Fruit fly (Drosophila melanogaster) whole organism, pupa: ENCODE data around the gene CG15547.
A peak's percentile ranks its signal among the peaks of the same experiment; 100 is the strongest.

Source experiments
- CG10348 ChIP-seq: fragments of 200-800 bp; sonication (Bioruptor generic); IDR thresholded peaks from 2 replicates; pipeline ENCODE4 v1.3.6; 2022; ENCODE audit warnings: missing biosample characterization, missing genetic modification characterization
- CG12605 ChIP-seq: fragments of 200-800 bp; sonication (Bioruptor generic); IDR thresholded peaks from 2 replicates; pipeline ENCODE4 v1.3.6; 2022; ENCODE audit warnings: missing biosample characterization, missing genetic modification characterization
- CG13204 ChIP-seq: fragments of 200-800 bp; sonication (Bioruptor generic); optimal IDR thresholded peaks from 2 replicates; lab custom pipeline; 2018; ENCODE audit warnings: missing biosample characterization, mild to moderate bottlenecking, missing genetic modification characterization, moderate library complexity
- CG14655 ChIP-seq: fragments of 200-800 bp; sonication (Bioruptor generic); optimal IDR thresholded peaks from 3 replicates; lab custom pipeline; 2017; ENCODE audit warnings: mild to moderate bottlenecking, missing biosample characterization, missing genetic modification reagents, missing genetic modification characterization
- CG15710 ChIP-seq: fragments of 200-800 bp; sonication (Bioruptor generic); optimal IDR thresholded peaks from 2 replicates; lab custom pipeline; 2018; ENCODE audit warnings: missing biosample characterization, mild to moderate bottlenecking, missing genetic modification characterization, moderate library complexity
- CG17806 ChIP-seq: fragments of 200-800 bp; sonication (Bioruptor generic); optimal IDR thresholded peaks from 2 replicates; lab custom pipeline; 2018; ENCODE audit warnings: missing biosample characterization, mild to moderate bottlenecking, missing genetic modification characterization, moderate library complexity
- CG32121 ChIP-seq: fragments of 200-800 bp; sonication (Bioruptor generic); IDR thresholded peaks from 2 replicates; pipeline ENCODE4 v1.3.6; 2022; ENCODE audit warnings: missing biosample characterization, missing genetic modification characterization
- CG34367 ChIP-seq: fragments of 200-800 bp; sonication (Bioruptor generic); optimal IDR thresholded peaks from 2 replicates; lab custom pipeline; 2018; ENCODE audit warnings: missing biosample characterization, mild to moderate bottlenecking, missing genetic modification characterization
- CG4496 ChIP-seq: fragments of 200-800 bp; sonication (Bioruptor generic); IDR thresholded peaks from 3 replicates; pipeline ENCODE4 v1.3.6; 2022; ENCODE audit warnings: missing biosample characterization, missing genetic modification characterization
- CG8159 ChIP-seq: fragments of 200-800 bp; sonication (Bioruptor generic); optimal IDR thresholded peaks from 3 replicates; lab custom pipeline; 2018; ENCODE audit warnings: missing biosample characterization, mild to moderate bottlenecking, missing genetic modification characterization, moderate library complexity
- CG8301 ChIP-seq: fragments of 200-800 bp; sonication (Bioruptor generic); optimal IDR thresholded peaks from 2 replicates; lab custom pipeline; 2018; ENCODE audit warnings: missing biosample characterization, mild to moderate bottlenecking, missing genetic modification characterization
- CG9948 ChIP-seq: fragments of 200-800 bp; sonication (Bioruptor generic); optimal IDR thresholded peaks from 2 replicates; lab custom pipeline; 2018; ENCODE audit warnings: missing biosample characterization, mild to moderate bottlenecking, missing genetic modification characterization, moderate library complexity
- D1 ChIP-seq: fragments of 200-800 bp; sonication (Bioruptor generic); optimal IDR thresholded peaks from 2 replicates; lab custom pipeline; 2018; ENCODE audit warnings: missing biosample characterization, mild to moderate bottlenecking, missing genetic modification characterization, moderate library complexity
- EcR ChIP-seq: fragments of 200-800 bp; sonication (Bioruptor generic); optimal IDR thresholded peaks from 3 replicates; lab custom pipeline; 2019; ENCODE audit warnings: missing biosample characterization, missing genetic modification characterization, mild to moderate bottlenecking, moderate library complexity, missing genetic modification reagents
- Ets98B ChIP-seq: fragments of 200-800 bp; sonication (Bioruptor generic); IDR thresholded peaks from 2 replicates; pipeline ENCODE4 v1.3.6; 2022; ENCODE audit warnings: missing biosample characterization, missing genetic modification characterization
- Pif1A ChIP-seq: fragments of 200-800 bp; sonication (Bioruptor generic); optimal IDR thresholded peaks from 3 replicates; lab custom pipeline; 2016; ENCODE audit warnings: missing biosample characterization, missing genetic modification characterization
- Pif1B ChIP-seq: fragments of 200-800 bp; sonication (Bioruptor generic); optimal IDR thresholded peaks from 3 replicates; lab custom pipeline; 2016; ENCODE audit warnings: missing biosample characterization, missing genetic modification characterization
- Snoo ChIP-seq: fragments of 200-800 bp; sonication (Bioruptor generic); optimal IDR thresholded peaks from 3 replicates; lab custom pipeline; 2017; ENCODE audit warnings: missing biosample characterization, mild to moderate bottlenecking, missing genetic modification characterization, inconsistent platforms
- fd96Ca ChIP-seq: fragments of 200-800 bp; sonication (Bioruptor generic); IDR thresholded peaks from 3 replicates; pipeline ENCODE4 v1.3.6; 2022; ENCODE audit warnings: missing biosample characterization, missing genetic modification characterization
- gl ChIP-seq: fragments of 200-800 bp; sonication (Bioruptor generic); optimal IDR thresholded peaks from 2 replicates; lab custom pipeline; 2018; ENCODE audit warnings: missing biosample characterization, mild to moderate bottlenecking, missing genetic modification characterization
- rn ChIP-seq: fragments of 200-800 bp; sonication (Bioruptor generic); IDR thresholded peaks from 2 replicates; pipeline ENCODE4 v1.3.6; 2022; ENCODE audit warnings: missing biosample characterization, missing genetic modification characterization

The CG15547 gene

DNA sequence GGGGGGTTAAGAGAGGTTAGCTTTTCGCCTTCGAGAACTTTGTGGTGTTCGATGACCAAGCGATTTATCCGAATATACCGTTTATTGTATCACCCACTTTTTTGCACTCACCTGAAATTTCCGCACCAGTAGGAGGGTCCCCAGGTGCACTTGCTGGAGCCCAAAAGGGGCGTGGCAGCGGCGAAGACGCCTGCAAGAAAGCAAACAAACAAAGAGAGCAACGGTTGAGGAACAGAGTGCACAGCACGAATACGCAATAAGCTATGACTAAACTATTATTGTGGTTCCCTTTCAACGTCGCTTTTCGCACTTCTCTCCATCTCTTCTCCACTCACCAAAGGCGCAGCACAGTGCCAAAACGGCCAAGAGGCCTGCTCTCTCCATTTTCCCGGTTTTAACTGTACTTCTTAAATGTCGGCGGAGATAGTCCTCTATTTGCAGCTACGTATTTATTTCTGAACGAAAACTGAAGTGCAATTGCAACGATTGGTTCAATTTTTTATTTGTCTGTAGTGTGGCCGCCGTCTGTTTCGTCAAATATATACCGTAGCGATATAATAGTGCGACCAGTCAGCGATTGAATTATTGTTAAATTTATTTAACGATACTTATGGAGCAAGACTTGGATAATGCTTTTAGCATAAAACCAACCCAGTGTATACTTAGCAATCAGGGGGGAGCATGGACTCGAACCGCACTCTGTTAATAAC, 5.4 kb upstream of the CG15547 start, which contains the start of gene Sap-r:
Gene Sap-r, minus strand, starts transcription at position 513 of the 710 bp plus-strand sequence.
- TF ChIP-seq CG13204 (no peak), gl (tag; lab: Kevin White, UChicago) (no peak), CG34367 (tag; lab: Kevin White, UChicago) (no peak), Snoo (tag; lab: Kevin White, UChicago) (no peak), CG10348 (GFP tag; lab: Robert Waterston, UW) (no peak), CG4496 (GFP tag; lab: Robert Waterston, UW) (no peak), rn (no peak), CG32121 (no peak), CG8301 (tag; lab: Kevin White, UChicago) (no peak), Pif1B (no peak)

DNA sequence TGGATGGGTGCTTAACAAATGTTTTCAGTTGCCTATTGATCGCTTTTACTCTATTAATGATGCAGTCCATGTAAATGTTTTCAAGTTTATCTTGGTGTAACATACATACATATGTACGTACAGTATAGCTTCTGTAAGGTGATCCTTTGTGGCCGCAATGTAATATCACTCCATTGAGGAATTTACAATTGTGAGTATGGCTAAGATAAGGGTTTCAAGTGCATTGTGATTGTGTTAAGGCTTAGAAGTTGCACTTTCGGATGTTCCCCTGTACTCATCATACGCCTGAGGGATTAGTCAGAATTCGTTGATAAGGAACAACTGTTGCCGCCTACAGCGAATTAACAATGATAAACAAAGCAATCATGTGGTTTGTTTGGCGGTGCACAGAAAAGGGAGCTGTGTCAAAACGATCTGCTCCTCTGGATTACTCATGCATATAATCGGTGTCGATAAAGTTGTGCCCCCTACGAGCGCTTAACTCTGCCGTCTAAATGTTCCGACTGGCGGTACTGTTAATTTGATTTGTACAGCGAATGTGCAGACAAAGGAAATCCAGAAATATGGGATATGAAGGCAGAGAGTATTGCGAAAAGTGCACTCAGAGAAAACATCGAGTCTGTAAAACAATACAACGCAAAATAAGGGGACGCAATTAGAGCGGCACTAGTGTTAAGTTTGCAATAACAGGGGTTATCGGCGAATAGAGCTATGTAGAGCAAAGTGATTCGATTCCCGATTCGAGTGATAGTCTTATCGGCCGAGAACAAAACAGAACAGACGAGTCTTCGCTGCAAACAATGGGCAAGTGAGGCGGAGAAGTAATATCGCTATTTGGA, 4.6 kb upstream of the CG15547 start:
- TF ChIP-seq CG12605 (GFP tag; lab: Robert Waterston, UW): peak; percentile 53; the same call in 1 of the 2 replicates
- peak; percentile 71 for TF ChIP-seq CG8301 (tag; lab: Kevin White, UChicago)
- TF ChIP-seq Pif1B: peak; percentile 79
- peak; percentile 64 for TF ChIP-seq CG9948 (tag; lab: Kevin White, UChicago)
- TF ChIP-seq fd96Ca (GFP tag; lab: Robert Waterston, UW): peak; percentile 92
- TF ChIP-seq Pif1A (GFP tag; lab: Kevin White, UChicago): peak; percentile 77
- peak; percentile 44 for TF ChIP-seq gl (tag; lab: Kevin White, UChicago)
- TF ChIP-seq CG34367 (tag; lab: Kevin White, UChicago): peak; percentile 70
- peak; percentile 77 for TF ChIP-seq CG14655 (GFP tag; lab: Kevin White, UChicago)
- TF ChIP-seq CG10348 (GFP tag; lab: Robert Waterston, UW): peak; percentile 41; the same call in 1 of the 2 replicates
- peak; percentile 83 for TF ChIP-seq Snoo (tag; lab: Kevin White, UChicago)
- TF ChIP-seq Ets98B (GFP tag; lab: Robert Waterston, UW): peak; percentile 90
- peak; percentile 62 for TF ChIP-seq rn
- peak; percentile 84 for TF ChIP-seq CG32121
- peak; percentile 71 for TF ChIP-seq CG17806
- no peak for TF ChIP-seq D1 (tag; lab: Kevin White, UChicago)
- TF ChIP-seq CG15710 (tag; lab: Kevin White, UChicago): peak; percentile 78
- TF ChIP-seq CG8159 (tag; lab: Kevin White, UChicago): peak; percentile 67
- no peak for TF ChIP-seq CG13204
- TF ChIP-seq CG4496 (GFP tag; lab: Robert Waterston, UW): peak; percentile 93
- TF ChIP-seq EcR (GFP tag; lab: Kevin White, UChicago): no peak

DNA sequence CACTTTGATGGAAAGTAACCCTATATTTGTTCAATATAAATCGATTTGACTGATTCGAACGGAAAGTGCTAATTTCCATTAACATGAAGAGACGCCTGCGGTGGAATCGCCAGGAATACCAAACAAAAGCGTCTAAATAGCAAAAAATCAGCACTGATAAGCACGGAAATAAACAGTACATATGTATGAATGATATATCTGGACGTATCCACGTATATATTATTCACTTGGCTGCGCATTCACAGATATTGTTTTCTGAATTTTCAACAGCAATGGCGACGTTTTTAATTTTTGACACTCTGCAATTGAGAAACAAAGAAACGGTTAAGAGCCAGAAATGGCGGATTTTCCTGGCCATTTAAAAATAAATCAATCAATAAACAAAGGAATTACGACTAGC, 4.0 kb upstream of the CG15547 start:
- TF ChIP-seq rn (no peak), CG8159 (tag; lab: Kevin White, UChicago) (no peak), CG15710 (tag; lab: Kevin White, UChicago) (no peak), CG9948 (tag; lab: Kevin White, UChicago) (no peak), Snoo (tag; lab: Kevin White, UChicago) (no peak), CG32121 (no peak), CG34367 (tag; lab: Kevin White, UChicago) (no peak), CG13204 (no peak), D1 (tag; lab: Kevin White, UChicago) (no peak), CG12605 (GFP tag; lab: Robert Waterston, UW) (no peak), EcR (GFP tag; lab: Kevin White, UChicago) (no peak), fd96Ca (GFP tag; lab: Robert Waterston, UW) (no peak), CG10348 (GFP tag; lab: Robert Waterston, UW) (no peak), Ets98B (GFP tag; lab: Robert Waterston, UW) (no peak), Pif1B (no peak), gl (tag; lab: Kevin White, UChicago) (no peak), CG4496 (GFP tag; lab: Robert Waterston, UW) (no peak), CG14655 (GFP tag; lab: Kevin White, UChicago) (no peak)
- TF ChIP-seq, all 21 proteins: peak for 0

DNA sequence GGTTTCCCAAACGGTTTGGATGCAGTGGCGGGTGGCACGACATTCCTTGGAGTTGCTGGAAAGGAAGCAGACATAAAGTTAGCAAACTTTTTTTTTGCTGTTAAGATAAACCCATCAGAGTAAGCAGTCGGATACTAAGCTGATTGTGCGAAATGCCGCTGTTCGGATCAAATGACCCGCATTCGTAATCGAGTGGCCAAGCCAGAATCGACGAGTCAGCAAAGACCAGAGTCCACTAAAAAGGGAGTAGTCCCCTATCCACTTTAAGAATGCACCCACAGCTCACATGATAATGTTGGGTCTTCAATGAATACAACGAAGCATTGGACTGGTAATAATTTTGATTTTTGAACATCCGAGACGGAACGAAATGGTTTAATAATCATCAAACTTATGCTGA, 3.5 kb upstream of the CG15547 start:
- no peak for TF ChIP-seq fd96Ca (GFP tag; lab: Robert Waterston, UW)
- TF ChIP-seq Snoo (tag; lab: Kevin White, UChicago): no peak

DNA sequence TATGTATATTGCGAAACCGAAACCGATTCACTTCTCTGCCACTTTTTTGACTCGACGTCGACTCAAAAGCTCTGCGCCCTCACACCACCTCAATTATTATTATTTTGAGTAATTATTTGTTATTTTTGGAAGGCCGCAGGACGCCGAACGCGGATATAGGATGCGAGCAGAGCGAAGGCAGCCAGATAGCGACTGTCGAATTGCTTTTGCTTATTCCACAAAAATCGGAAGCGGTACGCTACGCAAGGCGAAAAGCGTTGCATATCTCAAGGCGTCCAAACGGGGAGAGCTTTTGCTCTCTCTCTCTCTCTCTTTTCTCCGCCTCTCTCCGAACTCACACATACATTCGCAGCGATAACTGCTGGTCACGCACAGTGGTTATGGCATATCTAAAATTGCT, 2.4 kb downstream of the CG15547 start, which contains the start of gene CG12071:
Gene CG12071, minus strand, starts transcription at position 134 of the 400 bp plus-strand sequence.
- TF ChIP-seq CG9948 (tag; lab: Kevin White, UChicago) (no peak), Pif1B (no peak), rn (no peak), CG13204 (peak; percentile 12), CG4496 (GFP tag; lab: Robert Waterston, UW) (peak; percentile 27; the same call in 1 of the 3 replicates)

DNA sequence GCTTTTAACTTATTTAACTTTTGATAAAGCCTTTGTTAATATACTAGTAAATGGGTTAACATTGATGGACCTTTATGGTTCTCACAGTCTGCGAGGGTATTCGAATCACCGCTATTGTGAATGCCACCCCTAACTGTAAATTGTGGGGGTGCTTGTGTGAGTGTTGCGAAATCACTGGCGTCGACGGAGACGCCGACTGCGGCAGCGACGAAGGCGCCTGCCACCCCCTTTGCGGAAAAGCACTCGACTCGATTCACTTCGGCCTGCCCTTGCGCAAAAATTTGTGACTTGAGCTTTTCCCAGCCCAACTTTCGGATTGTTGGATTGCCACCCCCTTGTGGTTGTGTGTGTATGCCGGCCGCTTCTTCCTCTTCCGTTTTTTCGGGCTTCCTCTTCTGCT, 3.3 kb downstream of the CG15547 start:
- TF ChIP-seq CG17806: no peak
